Worm (Caenorhabditis elegans) whole organism, L4 larva: ENCODE data around the gene fum-1.

Experiments used
- F10B5.3 ChIP-seq: sonication (generic microtip); optimal IDR thresholded peaks from 2 replicates; lab custom pipeline; 2016; ENCODE audit warnings: mild to moderate bottlenecking, missing genetic modification characterization, missing compliant biosample characterization
- F49E8.2 ChIP-seq: sonication (generic microtip); optimal IDR thresholded peaks from 2 replicates; lab custom pipeline; 2016; ENCODE audit warnings: missing compliant biosample characterization, mild to moderate bottlenecking, missing genetic modification characterization, borderline replicate concordance
- T20F7.1 ChIP-seq: fragments of 200-800 bp; sonication (Bioruptor generic); optimal IDR thresholded peaks from 2 replicates; lab custom pipeline; 2018; ENCODE audit warnings: mild to moderate bottlenecking, missing genetic modification characterization, missing compliant biosample characterization
- T26A8.4 ChIP-seq: fragments of 200-800 bp; sonication (Bioruptor generic); IDR thresholded peaks from 2 replicates; pipeline ENCODE4 v1.3.6; 2022; ENCODE audit warnings: missing genetic modification characterization, missing compliant biosample characterization
- Y105C5A.15 ChIP-seq: fragments of 200-800 bp; sonication (Bioruptor generic); IDR thresholded peaks from 2 replicates; pipeline ENCODE4 v1.3.6; 2022; ENCODE audit warnings: missing genetic modification characterization, missing compliant biosample characterization
- Y48G9A.11 ChIP-seq: fragments of 200-800 bp; sonication (Bioruptor generic); IDR thresholded peaks from 2 replicates; pipeline ENCODE4 v1.3.6; 2022; ENCODE audit warnings: missing genetic modification reagents, missing genetic modification characterization, missing compliant biosample characterization
- ZK337.2 ChIP-seq: fragments of 200-800 bp; sonication (Bioruptor generic); IDR thresholded peaks from 2 replicates; pipeline ENCODE4 v1.3.6; 2022; ENCODE audit warnings: missing genetic modification reagents, missing genetic modification characterization, missing compliant biosample characterization
- aha-1 ChIP-seq: fragments of 150-350 bp; peaks from one replicate; lab custom pipeline; 2014; ENCODE audit warnings: missing biosample characterization, missing genetic modification characterization
- aly-2 ChIP-seq: sonication (generic microtip); optimal IDR thresholded peaks from 2 replicates; lab custom pipeline; 2018; ENCODE audit warnings: missing biosample characterization, missing genetic modification characterization
- ama-1 ChIP-seq: fragments of 150-350 bp; optimal IDR thresholded peaks from 2 replicates; lab custom pipeline; 2014; ENCODE audit warnings: inconsistent platforms, mixed read lengths
- attf-4 ChIP-seq: sonication (generic microtip); optimal IDR thresholded peaks from 3 replicates; lab custom pipeline; 2017; ENCODE audit warnings: missing biosample characterization, missing genetic modification characterization
- ceh-20 ChIP-seq: fragments of 200-800 bp; sonication (Bioruptor generic); IDR thresholded peaks from 2 replicates; pipeline ENCODE4 v1.3.6; 2022; ENCODE audit warnings: missing genetic modification reagents, missing genetic modification characterization, missing compliant biosample characterization
- ceh-32 ChIP-seq: sonication (generic microtip); optimal IDR thresholded peaks from 2 replicates; lab custom pipeline; 2016; ENCODE audit warnings: mild to moderate bottlenecking, missing genetic modification characterization, missing compliant biosample characterization; ENCODE audit not compliant: poor library complexity
- ceh-44 ChIP-seq: fragments of 200-800 bp; sonication (Bioruptor generic); IDR thresholded peaks from 2 replicates; pipeline ENCODE4 v1.3.6; 2022; ENCODE audit warnings: missing genetic modification reagents, missing genetic modification characterization, missing compliant biosample characterization
- ceh-62 ChIP-seq: sonication (generic microtip); optimal IDR thresholded peaks from 2 replicates; lab custom pipeline; 2017; ENCODE audit warnings: missing biosample characterization, missing genetic modification characterization
- ctbp-1 ChIP-seq: fragments of 200-800 bp; sonication (Bioruptor generic); IDR thresholded peaks from 2 replicates; pipeline ENCODE4 v1.3.6; 2022; ENCODE audit warnings: missing genetic modification reagents, missing genetic modification characterization, missing compliant biosample characterization
- daf-16 ChIP-seq, 3 experiments: sonication (generic microtip); optimal IDR thresholded peaks; 2 replicates each; lab custom pipeline; 2016 to 2017; ENCODE audit warnings: missing genetic modification characterization in 3 of 3, missing genetic modification reagents in 3 of 3, mild to moderate bottlenecking in 2 of 3, missing compliant biosample characterization in 2 of 3, missing biosample characterization in 1 of 3, moderate library complexity in 1 of 3
- daf-19 ChIP-seq: fragments of 200-800 bp; sonication (Bioruptor generic); conservative IDR thresholded peaks from 2 replicates; pipeline ENCODE4 v1.3.6; 2022; ENCODE audit warnings: missing genetic modification characterization, missing compliant biosample characterization
- dmd-6 ChIP-seq: fragments of 200-800 bp; sonication (Bioruptor generic); IDR thresholded peaks from 2 replicates; pipeline ENCODE4 v1.3.6; 2022; ENCODE audit warnings: missing genetic modification reagents, missing genetic modification characterization, missing compliant biosample characterization
- dve-1 ChIP-seq: sonication (generic microtip); optimal IDR thresholded peaks from 2 replicates; lab custom pipeline; 2017; ENCODE audit warnings: antibody characterized with exemption, mild to moderate bottlenecking, missing genetic modification characterization, missing compliant biosample characterization; ENCODE audit not compliant: insufficient read depth
- egl-27 ChIP-seq: sonication (generic microtip); optimal IDR thresholded peaks from 3 replicates; lab custom pipeline; 2017; ENCODE audit warnings: missing biosample characterization, missing genetic modification reagents, missing genetic modification characterization
- egl-43 ChIP-seq: fragments of 200-800 bp; sonication (Bioruptor generic); IDR thresholded peaks from 2 replicates; pipeline ENCODE4 v1.3.6; 2022; ENCODE audit warnings: missing genetic modification reagents, missing genetic modification characterization, missing compliant biosample characterization
- fkh-10 ChIP-seq: fragments of 150-350 bp; optimal IDR thresholded peaks from 2 replicates; lab custom pipeline; 2014; ENCODE audit warnings: missing biosample characterization, missing genetic modification reagents, missing genetic modification characterization
- fos-1 ChIP-seq: fragments of 150-350 bp; optimal IDR thresholded peaks from 2 replicates; lab custom pipeline; 2014; ENCODE audit warnings: missing biosample characterization, missing genetic modification characterization
- hif-1 ChIP-seq, 2 experiments: sonication (generic microtip); optimal IDR thresholded peaks; 2 replicates each; lab custom pipeline; 2016 to 2017; ENCODE audit warnings: missing compliant biosample characterization in 2 of 2, missing genetic modification characterization in 2 of 2, missing genetic modification reagents in 2 of 2, missing genotype in 2 of 2, mild to moderate bottlenecking in 1 of 2
- jun-1 ChIP-seq: fragments of 150-350 bp; optimal IDR thresholded peaks from 2 replicates; lab custom pipeline; 2014; ENCODE audit warnings: missing biosample characterization, missing genetic modification reagents, missing genetic modification characterization
- lin-39 ChIP-seq: fragments of 150-350 bp; optimal IDR thresholded peaks from 2 replicates; lab custom pipeline; 2014; ENCODE audit warnings: missing biosample characterization, missing genetic modification reagents, missing genetic modification characterization
- lsy-2 ChIP-seq, 2 experiments: fragments of 150-350 bp in 1 of 2; sonication (generic microtip) in 1 of 2; optimal IDR thresholded peaks; 2 replicates each; lab custom pipeline; 2014 to 2017; ENCODE audit warnings: missing biosample characterization in 2 of 2, missing genetic modification characterization in 2 of 2
- madf-5 ChIP-seq, 2 experiments: fragments of 200-800 bp; sonication (Bioruptor generic); IDR thresholded peaks; 2 replicates each; pipeline ENCODE4 v1.3.6; 2022; ENCODE audit warnings: missing compliant biosample characterization in 2 of 2, missing genetic modification characterization in 2 of 2
- mdt-29 ChIP-seq: fragments of 200-800 bp; sonication (Bioruptor generic); IDR thresholded peaks from 2 replicates; pipeline ENCODE4 v1.3.6; 2022; ENCODE audit warnings: missing genetic modification reagents, missing genetic modification characterization, missing compliant biosample characterization
- mes-2 ChIP-seq: sonication (generic microtip); optimal IDR thresholded peaks from 2 replicates; lab custom pipeline; 2016; ENCODE audit warnings: missing genotype, mild to moderate bottlenecking, missing genetic modification characterization, missing compliant biosample characterization; ENCODE audit not compliant: poor library complexity, severe bottlenecking
- mxl-2 ChIP-seq: fragments of 200-800 bp; sonication (Bioruptor generic); conservative IDR thresholded peaks from 2 replicates; pipeline ENCODE4 v1.3.6; 2022; ENCODE audit warnings: missing genetic modification reagents, missing genetic modification characterization, missing compliant biosample characterization
- nhr-102 ChIP-seq: sonication (generic microtip); optimal IDR thresholded peaks from 2 replicates; lab custom pipeline; 2016; ENCODE audit warnings: mild to moderate bottlenecking, missing genetic modification characterization, moderate library complexity, missing compliant biosample characterization
- nhr-11 ChIP-seq: fragments of 150-350 bp; optimal IDR thresholded peaks from 2 replicates; lab custom pipeline; 2014; ENCODE audit warnings: missing biosample characterization, missing genetic modification characterization
- nhr-111 ChIP-seq: fragments of 200-800 bp; sonication (Bioruptor generic); optimal IDR thresholded peaks from 2 replicates; lab custom pipeline; 2018; ENCODE audit warnings: mild to moderate bottlenecking, missing genetic modification characterization, missing compliant biosample characterization
- nhr-28 ChIP-seq: fragments of 150-350 bp; optimal IDR thresholded peaks from 2 replicates; lab custom pipeline; 2014; ENCODE audit warnings: missing biosample characterization, missing genetic modification characterization
- nhr-41 ChIP-seq: fragments of 200-800 bp; sonication (Bioruptor generic); IDR thresholded peaks from 2 replicates; pipeline ENCODE4 v1.3.6; 2022; ENCODE audit warnings: missing genetic modification reagents, missing genetic modification characterization, missing compliant biosample characterization
- nhr-42 ChIP-seq: fragments of 200-800 bp; sonication (Bioruptor generic); IDR thresholded peaks from 2 replicates; pipeline ENCODE4 v1.3.6; 2022; ENCODE audit warnings: missing genetic modification characterization, missing compliant biosample characterization
- nhr-76 ChIP-seq: fragments of 150-350 bp; optimal IDR thresholded peaks from 2 replicates; lab custom pipeline; 2014; ENCODE audit warnings: missing biosample characterization, missing genetic modification characterization
- nhr-77 ChIP-seq: fragments of 150-350 bp; optimal IDR thresholded peaks from 2 replicates; lab custom pipeline; 2014; ENCODE audit warnings: missing biosample characterization, missing genetic modification characterization
- saeg-2 ChIP-seq: fragments of 200-800 bp; sonication (Bioruptor generic); IDR thresholded peaks from 2 replicates; pipeline ENCODE4 v1.3.6; 2022; ENCODE audit warnings: missing genetic modification reagents, missing genetic modification characterization, missing compliant biosample characterization
- sdz-12 ChIP-seq: fragments of 200-800 bp; sonication (Bioruptor generic); optimal IDR thresholded peaks from 2 replicates; lab custom pipeline; 2018; ENCODE audit warnings: mild to moderate bottlenecking, missing genetic modification characterization, missing compliant biosample characterization
- skn-1 ChIP-seq: fragments of 150-350 bp; optimal IDR thresholded peaks from 2 replicates; lab custom pipeline; 2014; ENCODE audit warnings: missing biosample characterization, missing genetic modification characterization
- snpc-1.2 ChIP-seq: fragments of 200-800 bp; sonication (Bioruptor generic); IDR thresholded peaks from 2 replicates; pipeline ENCODE4 v1.3.6; 2022; ENCODE audit warnings: missing genetic modification reagents, missing genetic modification characterization, missing compliant biosample characterization
- spr-1 ChIP-seq: sonication (generic microtip); optimal IDR thresholded peaks from 2 replicates; lab custom pipeline; 2016; ENCODE audit warnings: mild to moderate bottlenecking, missing genetic modification characterization, missing compliant biosample characterization
- tag-97 ChIP-seq: fragments of 200-800 bp; sonication (Bioruptor generic); IDR thresholded peaks from 2 replicates; pipeline ENCODE4 v1.3.6; 2022; ENCODE audit warnings: missing genetic modification characterization, missing compliant biosample characterization
- unc-39 ChIP-seq: sonication (generic microtip); optimal IDR thresholded peaks from 2 replicates; lab custom pipeline; 2017; ENCODE audit warnings: missing biosample characterization, missing genetic modification characterization
- unc-62 ChIP-seq, 3 experiments: fragments of 150-350 bp in 1 of 3; sonication (generic microtip); optimal IDR thresholded peaks in 2 of 3; peaks in 1 of 3; 1 replicate in 1 of 3; 2 replicates in 2 of 3; lab custom pipeline; 2014 to 2017; ENCODE audit warnings: missing biosample characterization in 3 of 3, missing genetic modification characterization in 3 of 3, missing genetic modification reagents in 3 of 3, missing genotype in 1 of 3
- zag-1 ChIP-seq: fragments of 150-350 bp; optimal IDR thresholded peaks from 2 replicates; lab custom pipeline; 2014; ENCODE audit warnings: missing biosample characterization, missing genetic modification characterization
- zip-11 ChIP-seq: fragments of 200-800 bp; sonication (Bioruptor generic); IDR thresholded peaks from 2 replicates; pipeline ENCODE4 v1.3.6; 2022; ENCODE audit warnings: missing genetic modification characterization, missing compliant biosample characterization

Gene fum-1

ce11 chrIII:7498346-7498745 is 32.9 kb downstream of the fum-1 start (continued):
- TF ChIP-seq zip-11 (GFP tag; lab: Robert Waterston, UW) (no peak), fkh-10 (GFP tag; lab: Kevin White, UChicago) (peak; percentile 91), F49E8.2 (tag; lab: Kevin White, UChicago) (no peak), ctbp-1 (GFP tag; lab: Robert Waterston, UW) (peak; percentile 32; the same call in 1 of the 2 replicates), T26A8.4 (GFP tag; lab: Robert Waterston, UW) (peak; percentile 70), nhr-42 (GFP tag; lab: Robert Waterston, UW) (0 out of 2 replicates have a peak, but pooled peaks have one; percentile 23), F10B5.3 (tag; lab: Kevin White, UChicago) (no peak), nhr-77 (tag; lab: Kevin White, UChicago) (peak; percentile 91), jun-1 (tag; lab: Kevin White, UChicago) (peak; percentile 45), hif-1 (tag; optimal IDR thresholded peaks at IDR 0.05; lab: Kevin White, UChicago) (peak in 1 of 2 experiments; percentile 66), egl-27 (tag; lab: Kevin White, UChicago) (no peak), nhr-76 (no peak), mxl-2 (0 out of 2 replicates have a peak, but pooled peaks have one; percentile 25), skn-1 (no peak), tag-97 (GFP tag; lab: Robert Waterston, UW) (no peak), madf-5 (GFP tag; IDR thresholded peaks at IDR 0.05; lab: Robert Waterston, UW) (no peak), zag-1 (tag; lab: Kevin White, UChicago) (peak; percentile 12), aly-2 (tag; lab: Kevin White, UChicago) (no peak), lsy-2 (tag; optimal IDR thresholded peaks at IDR 0.05; lab: Kevin White, UChicago) (peak; percentile 63 to 91), saeg-2 (no peak), daf-16 (GFP tag; optimal IDR thresholded peaks at IDR 0.05; lab: Kevin White, UChicago) (peak; percentile 40 to 61), daf-16 (tag; optimal IDR thresholded peaks at IDR 0.05; lab: Kevin White, UChicago) (peak; percentile 63), ceh-62 (tag; lab: Kevin White, UChicago) (no peak), nhr-28 (tag; lab: Kevin White, UChicago) (peak; percentile 83), nhr-102 (tag; lab: Kevin White, UChicago) (peak; percentile 64), ZK337.2 (no peak), mdt-29 (no peak), spr-1 (tag; lab: Kevin White, UChicago) (peak; percentile 66), lin-39 (tag; lab: Kevin White, UChicago) (no peak), attf-4 (tag; lab: Kevin White, UChicago) (no peak), ceh-20 (peak; percentile 79; the same call in 1 of the 2 replicates), dve-1 (tag; lab: Kevin White, UChicago) (peak; percentile 89), daf-19 (no peak), Y105C5A.15 (GFP tag; lab: Robert Waterston, UW) (0 out of 2 replicates have a peak, but pooled peaks have one; percentile 20), fos-1 (no peak), mes-2 (tag; lab: Kevin White, UChicago) (peak; percentile 82), nhr-111 (GFP tag; lab: Kevin White, UChicago) (no peak), sdz-12 (no peak), nhr-41 (GFP tag; lab: Robert Waterston, UW) (no peak), ama-1 (peak; percentile 49), egl-43 (GFP tag; lab: Robert Waterston, UW) (no peak; the same call in 1 of the 2 replicates), T20F7.1 (GFP tag; lab: Kevin White, UChicago) (peak; percentile 87), snpc-1.2 (no peak), ceh-44 (GFP tag; lab: Robert Waterston, UW) (0 out of 2 replicates have a peak, but pooled peaks have one; percentile 17), unc-62 (GFP tag; optimal IDR thresholded peaks at IDR 0.05 in 1 of 2; lab: Kevin White, UChicago) (peak in 1 of 2 experiments; percentile 89), unc-62 (tag; optimal IDR thresholded peaks at IDR 0.05; lab: Kevin White, UChicago) (no peak), unc-39 (tag; lab: Kevin White, UChicago) (no peak), ceh-32 (no peak), nhr-11 (peak; percentile 86), aha-1 (tag; lab: Kevin White, UChicago) (peak; percentile 67), dmd-6 (GFP tag; lab: Robert Waterston, UW) (peak; percentile 91), Y48G9A.11 (GFP tag; lab: Robert Waterston, UW) (no peak)
